Worm (Caenorhabditis elegans) whole organism, L4/young adult: ENCODE data around the gene F40G9.8.

Source experiments
- W03F9.2 ChIP-seq: fragments of 150-350 bp; optimal IDR thresholded peaks from 2 replicates; lab custom pipeline; 2014; ENCODE audit warnings: missing biosample characterization, missing genetic modification characterization
- dao-5 ChIP-seq: sonication (generic microtip); optimal IDR thresholded peaks from 2 replicates; lab custom pipeline; 2016; ENCODE audit warnings: missing genotype, missing genetic modification characterization, moderate library complexity, missing compliant biosample characterization
- him-1 ChIP-seq: sonication (generic microtip); optimal IDR thresholded peaks from 2 replicates; lab custom pipeline; 2016; ENCODE audit warnings: missing genotype, missing genetic modification reagents, missing genetic modification characterization, missing compliant biosample characterization

DNA sequence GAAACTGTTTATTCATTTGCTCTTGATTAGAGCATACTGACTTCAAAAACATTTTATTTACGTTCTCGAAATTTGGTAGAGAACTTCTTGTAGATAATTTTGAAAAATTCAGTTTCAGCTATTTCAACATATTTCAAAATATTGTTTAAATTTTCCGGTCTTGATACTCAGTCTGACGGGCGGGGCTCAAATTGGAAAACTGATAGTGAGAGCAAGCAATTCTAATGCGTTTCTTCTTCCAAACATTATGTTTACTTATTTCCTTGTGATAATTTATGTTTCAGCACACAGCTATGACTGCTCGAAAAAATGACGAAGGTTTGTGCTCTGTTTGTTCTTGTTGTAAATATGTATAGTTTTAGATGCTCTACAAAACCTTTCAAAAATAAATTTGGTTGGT, 44.5 kb downstream of the F40G9.8 start, which contains the start of gene pals-24:
- TF ChIP-seq him-1: no peak
- no peak for TF ChIP-seq W03F9.2
- TF ChIP-seq dao-5 (tag; lab: Kevin White, UChicago): no peak
